Fruit fly (Drosophila melanogaster) Kc167 (cell line): ENCODE results near the gene S6k.

Experiments used
- Sin3A ChIP-seq: fragments of >200 bp; optimal IDR thresholded peaks from 2 replicates; lab custom pipeline; 2018; ENCODE audit warnings: missing external identifiers
- insv ChIP-seq: fragments of >200 bp; optimal IDR thresholded peaks from 3 replicates; lab custom pipeline; 2018; ENCODE audit warnings: missing external identifiers
- psq ChIP-seq: fragments of >200 bp; optimal IDR thresholded peaks from 2 replicates; lab custom pipeline; 2017; ENCODE audit warnings: missing external identifiers

DNA sequence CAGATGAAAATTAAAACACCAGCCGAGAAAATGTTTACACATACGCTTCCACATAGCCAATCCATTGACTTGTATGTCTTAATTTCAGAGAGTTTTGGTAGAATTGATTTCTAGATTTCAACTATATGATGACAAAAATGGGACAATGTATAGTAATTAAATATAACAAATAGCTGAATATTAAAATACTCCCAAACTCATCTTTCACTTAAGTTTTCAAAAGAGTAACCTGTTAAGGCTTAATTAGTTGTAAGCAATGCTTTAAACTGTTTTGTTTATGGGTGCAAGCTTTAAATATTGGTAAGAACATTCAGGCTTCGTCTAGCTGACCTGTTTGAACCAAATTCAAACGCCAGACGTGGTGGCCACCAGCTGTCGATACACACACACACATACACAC is 18.0 kb upstream of the S6k start:
- TF ChIP-seq Sin3A (lab: Kevin White, UChicago) (no peak), psq (lab: Kevin White, UChicago) (no peak), insv (lab: Kevin White, UChicago) (no peak)
